Fruit fly (Drosophila melanogaster): ENCODE results near the gene CG2211.

CG2211 gene

DNA sequence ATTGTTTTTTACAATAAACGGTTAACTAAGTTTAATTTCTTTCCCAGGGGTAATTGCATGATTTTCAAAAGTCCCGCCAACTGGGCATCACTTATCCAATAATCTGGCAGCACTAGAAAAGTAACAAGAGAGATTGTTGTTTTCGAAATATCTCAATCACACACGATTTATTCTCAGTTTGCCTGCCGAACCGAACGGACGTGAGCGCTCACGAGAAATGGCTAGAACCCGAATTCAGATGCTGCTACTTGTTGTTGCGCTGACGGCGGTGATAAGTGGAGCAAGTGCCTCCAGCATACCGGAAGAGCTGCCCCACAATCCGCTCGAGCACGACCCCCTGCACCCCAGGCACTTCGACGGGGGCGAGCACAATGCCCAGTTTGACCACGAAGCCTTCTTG is 36.6 kb downstream of the CG2211 start, which contains the start of gene scf (continued):
- TF ChIP-seq cwo (GFP tag; optimal IDR thresholded peaks at IDR 0.05) (no peak), pros (GFP tag; optimal IDR thresholded peaks at IDR 0.05) (no peak), Xrp1 (GFP tag; IDR thresholded peaks at IDR 0.05) (no peak), CG34224 (GFP tag; IDR thresholded peaks at IDR 0.05; ENCODE audit: partially characterized antibody) (peak; percentile 50), klu (GFP tag; IDR thresholded peaks at IDR 0.05) (no peak), Stat92E (GFP tag; optimal IDR thresholded peaks at IDR 0.05) (no peak), CG14710 (tag; optimal IDR thresholded peaks at IDR 0.05) (peak; percentile 36), chif (GFP tag; optimal IDR thresholded peaks at IDR 0.05) (no peak), vvl (GFP tag; IDR thresholded peaks at IDR 0.05) (peak; percentile 39), Trl (optimal IDR thresholded peaks at IDR 0.05) (peak in 1 of 2 experiments; percentile 34), Trl (GFP tag; optimal IDR thresholded peaks at IDR 0.05) (peak; percentile 9), CG8290 (GFP tag; optimal IDR thresholded peaks at IDR 0.05) (no peak), CG8290 (tag; optimal IDR thresholded peaks at IDR 0.05) (peak in 1 of 2 experiments; percentile 62), Adf1 (GFP tag; IDR thresholded peaks at IDR 0.05) (no peak; the same call in 1 of the 2 replicates), CG12299 (tag; optimal IDR thresholded peaks at IDR 0.05) (no peak), CG34422 (GFP tag; IDR thresholded peaks at IDR 0.05) (peak; percentile 73; the same call in 2 of the 3 replicates), cas (GFP tag; IDR thresholded peaks at IDR 0.05) (no peak), Taf1 (GFP tag; IDR thresholded peaks at IDR 0.05) (no peak), mld (GFP tag; IDR thresholded peaks at IDR 0.05; ENCODE audit: partially characterized antibody) (no peak), CG9932 (GFP tag; IDR thresholded peaks at IDR 0.05) (peak; percentile 36), CG7357 (GFP tag; IDR thresholded peaks at IDR 0.05) (peak; percentile 53; the same call in 2 of the 3 replicates), pan (optimal IDR thresholded peaks at IDR 0.05) (no peak), pan (GFP tag; optimal IDR thresholded peaks at IDR 0.05 in 1 of 2, IDR thresholded peaks at IDR 0.05 in 1 of 2) (peak in 1 of 2 experiments; percentile 37), CG1024 (GFP tag; IDR thresholded peaks at IDR 0.05) (no peak), scrt (GFP tag; optimal IDR thresholded peaks at IDR 0.05) (no peak), tx (GFP tag; optimal IDR thresholded peaks at IDR 0.05) (no peak), CG13894 (tag; optimal IDR thresholded peaks at IDR 0.05) (peak; percentile 40), bowl (GFP tag; IDR thresholded peaks at IDR 0.05) (0 out of 2 replicates have a peak, but pooled peaks have one; percentile 7), psq (GFP tag; optimal IDR thresholded peaks at IDR 0.05) (no peak), CG1233 (GFP tag; optimal IDR thresholded peaks at IDR 0.05) (no peak), otp (GFP tag; IDR thresholded peaks at IDR 0.05) (peak; percentile 12; the same call in 1 of the 3 replicates), Dek (tag; optimal IDR thresholded peaks at IDR 0.05) (no peak), Aef1 (GFP tag; IDR thresholded peaks at IDR 0.05) (0 out of 3 replicates have a peak, but pooled peaks have one; percentile 24), CG7963 (GFP tag; IDR thresholded peaks at IDR 0.05; ENCODE audit: partially characterized antibody) (no peak), peb (GFP tag; IDR thresholded peaks at IDR 0.05) (no peak), zfh1 (GFP tag; IDR thresholded peaks at IDR 0.05) (no peak), fd64A (GFP tag; optimal IDR thresholded peaks at IDR 0.05) (no peak), TFAM (GFP tag; optimal IDR thresholded peaks at IDR 0.05) (no peak), NC2α (GFP tag; optimal IDR thresholded peaks at IDR 0.05) (no peak), h (optimal IDR thresholded peaks at IDR 0.05) (no peak), Tbp (GFP tag; optimal IDR thresholded peaks at IDR 0.05) (no peak), CG31388 (GFP tag; optimal IDR thresholded peaks at IDR 0.05) (no peak), repo (GFP tag; optimal IDR thresholded peaks at IDR 0.05) (peak; percentile 18), CG2712 (tag; optimal IDR thresholded peaks at IDR 0.05) (peak; percentile 11), CG3281 (GFP tag; optimal IDR thresholded peaks at IDR 0.05) (peak; percentile 13), Mes4 (GFP tag; optimal IDR thresholded peaks at IDR 0.05) (no peak), B-H1 (GFP tag; IDR thresholded peaks at IDR 0.05) (no peak; the same call in 2 of the 3 replicates), CG14014 (GFP tag; IDR thresholded peaks at IDR 0.05) (0 out of 2 replicates have a peak, but pooled peaks have one; percentile 34), Ets97D (GFP tag; optimal IDR thresholded peaks at IDR 0.05) (no peak), sens-2 (GFP tag; IDR thresholded peaks at IDR 0.05) (0 out of 2 replicates have a peak, but pooled peaks have one; percentile 11), gt (GFP tag; IDR thresholded peaks at IDR 0.05) (no peak), kay (GFP tag; optimal IDR thresholded peaks at IDR 0.05) (no peak), Hey (tag; optimal IDR thresholded peaks at IDR 0.05) (no peak)

Data from whole organism, embryonic.